Fruit fly (Drosophila melanogaster) whole organism, embryonic: ENCODE measurements around the gene CG44005.

Experiments used
- Ada2b ChIP-seq: fragments of 200-800 bp; sonication (Bioruptor generic); IDR thresholded peaks from 2 replicates; pipeline ENCODE4 v1.3.6; 2022; ENCODE audit warnings: missing biosample characterization, missing genetic modification characterization
- CG3726 ChIP-seq: fragments of 200-800 bp; sonication (Bioruptor generic); IDR thresholded peaks from 3 replicates; pipeline ENCODE4, ENCODE4 v1.3.6; 2022; ENCODE audit warnings: missing biosample characterization, missing genetic modification characterization
- HLH4C ChIP-seq: fragments of 200-800 bp; sonication (Bioruptor generic); IDR thresholded peaks from 3 replicates; pipeline ENCODE4 v1.3.6; 2022; ENCODE audit warnings: missing biosample characterization, missing genetic modification characterization; ENCODE audit not compliant: partially characterized antibody
- MBD-R2 ChIP-seq: fragments of 200-800 bp; sonication (Bioruptor generic); IDR thresholded peaks from 2 replicates; pipeline ENCODE4 v1.3.6; 2022; ENCODE audit warnings: missing biosample characterization, missing genetic modification characterization
- ap ChIP-seq: fragments of 200-800 bp; sonication (Bioruptor generic); IDR thresholded peaks from 2 replicates; pipeline ENCODE4 v1.3.6; 2022; ENCODE audit warnings: missing biosample characterization, missing genetic modification characterization
- gcm ChIP-seq: fragments of 200-800 bp; sonication (Bioruptor generic); optimal IDR thresholded peaks from 2 replicates; lab custom pipeline; 2019; ENCODE audit warnings: missing biosample characterization, mild to moderate bottlenecking, missing genetic modification characterization, moderate library complexity
- maf-S ChIP-seq: fragments of 200-800 bp; sonication (Bioruptor generic); optimal IDR thresholded peaks from 2 replicates; lab custom pipeline; 2016; ENCODE audit warnings: missing biosample characterization, missing genetic modification characterization
- odd ChIP-seq: fragments of 200-800 bp; sonication (Bioruptor generic); optimal IDR thresholded peaks from 2 replicates; lab custom pipeline; 2017; ENCODE audit warnings: missing biosample characterization, mild to moderate bottlenecking, missing genetic modification characterization
- slou ChIP-seq: fragments of 200-800 bp; sonication (Bioruptor generic); optimal IDR thresholded peaks from 3 replicates; lab custom pipeline; 2016; ENCODE audit warnings: missing biosample characterization, missing genetic modification characterization
- zf30C ChIP-seq: fragments of 200-800 bp; sonication (Bioruptor generic); optimal IDR thresholded peaks from 3 replicates; lab custom pipeline; 2018; ENCODE audit warnings: missing biosample characterization, mild to moderate bottlenecking, missing genetic modification characterization

DNA sequence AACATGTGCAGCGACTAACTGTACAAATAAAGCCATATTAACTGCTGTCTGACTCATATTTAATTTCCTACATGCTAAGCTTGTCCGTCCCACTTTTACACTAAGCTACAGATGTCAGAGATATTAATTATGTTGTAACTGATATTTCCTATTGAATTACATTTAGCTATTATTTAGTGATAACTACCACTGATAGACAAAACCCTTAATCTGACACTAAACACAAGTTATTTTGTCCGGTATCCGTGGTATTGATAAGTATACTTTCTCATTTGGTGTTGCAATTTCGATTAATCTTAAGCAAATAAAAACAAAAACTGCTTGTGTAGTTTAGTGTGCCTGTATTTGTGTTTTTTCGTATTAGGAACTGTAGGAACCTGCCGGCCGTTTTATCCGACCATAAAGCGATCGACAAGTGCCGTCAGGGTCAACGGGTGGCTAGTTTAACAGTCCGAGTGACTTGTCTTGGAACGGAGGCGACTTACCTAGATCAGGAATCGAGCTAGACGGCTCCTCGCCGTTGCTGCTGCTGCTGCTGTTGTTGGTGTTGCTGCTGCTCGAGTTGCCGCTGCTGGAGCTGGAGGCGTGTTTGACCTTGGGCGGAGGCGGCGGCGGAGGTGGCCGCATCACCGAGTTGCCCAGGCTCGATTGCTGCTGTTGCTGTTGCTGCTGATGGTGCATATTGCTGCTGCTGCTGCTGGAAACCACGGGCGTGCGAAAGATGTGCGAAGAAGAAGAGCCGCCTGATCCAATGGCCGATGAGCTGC, 14.0 kb downstream of the CG44005 start:
- no peak for TF ChIP-seq CG3726 (GFP tag; lab: Robert Waterston, UW)
- no peak for TF ChIP-seq zf30C (GFP tag; lab: Kevin White, UChicago)
- no peak for TF ChIP-seq gcm (GFP tag; lab: Kevin White, UChicago)
- TF ChIP-seq slou (GFP tag; lab: Kevin White, UChicago): no peak
- no peak for TF ChIP-seq MBD-R2 (GFP tag; lab: Robert Waterston, UW)
- TF ChIP-seq ap (GFP tag; lab: Robert Waterston, UW): no peak
- TF ChIP-seq maf-S (GFP tag; lab: Kevin White, UChicago): no peak
- TF ChIP-seq Ada2b (GFP tag; lab: Robert Waterston, UW): no peak
- TF ChIP-seq HLH4C (GFP tag; lab: Robert Waterston, UW): no peak
- TF ChIP-seq odd: no peak
